Fruit fly (Drosophila melanogaster) Kc167 (cell line): Measurements from ENCODE around the gene CG9928.

Source experiments
- Myc ChIP-seq: fragments of >200 bp; optimal IDR thresholded peaks from 2 replicates; lab custom pipeline; 2017; ENCODE audit warnings: missing external identifiers
- Sin3A ChIP-seq: fragments of >200 bp; optimal IDR thresholded peaks from 2 replicates; lab custom pipeline; 2018; ENCODE audit warnings: missing external identifiers
- h ChIP-seq: fragments of >200 bp; optimal IDR thresholded peaks from 3 replicates; lab custom pipeline; 2018; ENCODE audit warnings: missing external identifiers
- insv ChIP-seq: fragments of >200 bp; optimal IDR thresholded peaks from 3 replicates; lab custom pipeline; 2018; ENCODE audit warnings: missing external identifiers
- psq ChIP-seq: fragments of >200 bp; optimal IDR thresholded peaks from 2 replicates; lab custom pipeline; 2017; ENCODE audit warnings: missing external identifiers
- ttk ChIP-seq: sonication (Bioruptor generic); optimal IDR thresholded peaks from 2 replicates; lab custom pipeline; 2017; ENCODE audit warnings: missing external identifiers

The CG9928 gene

DNA sequence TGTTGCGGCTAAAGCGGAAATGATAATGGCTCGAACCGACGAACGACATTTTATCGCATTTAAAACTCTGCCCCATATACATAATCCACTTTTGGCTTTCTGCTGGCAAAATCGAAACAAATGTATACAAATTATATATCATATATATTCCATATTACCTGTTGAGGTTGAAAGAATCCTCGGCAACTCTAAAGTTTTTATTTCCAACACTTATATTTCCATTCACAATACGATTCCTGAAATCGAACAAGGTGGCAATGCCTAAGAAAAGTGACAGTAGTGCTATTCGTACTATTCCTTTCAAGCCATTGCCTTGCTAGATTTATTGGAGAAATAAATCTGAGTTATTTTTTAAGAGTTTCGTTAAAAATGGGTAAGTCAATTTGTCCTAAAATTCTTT lies 15.8 kb upstream of the CG9928 start, which contains the start of gene Pk34A:
Pk34A (plus strand) TSS at position 301 of the 400 bp plus-strand sequence.
- TF ChIP-seq psq (lab: Kevin White, UChicago) = no peak
- TF ChIP-seq h (lab: Kevin White, UChicago) = no peak
- no peak for TF ChIP-seq insv
- no peak for TF ChIP-seq Sin3A (lab: Kevin White, UChicago)
- no peak for TF ChIP-seq Myc
- TF ChIP-seq ttk (lab: Kevin White, UChicago) = no peak

DNA sequence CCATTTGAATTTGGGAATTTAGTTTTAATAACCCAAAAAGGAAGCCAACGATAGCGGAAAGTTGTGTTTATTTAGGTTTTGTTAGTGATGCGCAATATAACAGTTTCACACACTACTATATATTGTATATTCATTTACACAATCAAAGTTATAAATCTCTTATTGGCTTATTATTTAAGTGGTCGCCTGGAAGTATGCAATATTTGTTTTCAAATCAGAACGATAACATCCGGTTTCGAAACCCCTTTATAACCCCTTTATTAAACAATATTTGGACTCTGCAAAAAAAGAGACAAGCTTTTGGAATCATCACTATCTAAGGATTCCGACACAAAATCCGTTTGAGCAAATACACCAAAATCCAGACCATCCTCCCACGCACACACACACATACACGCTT lies 15.2 kb upstream of the CG9928 start:
- no peak for TF ChIP-seq psq (lab: Kevin White, UChicago)
- no peak for TF ChIP-seq h (lab: Kevin White, UChicago)
- no peak for TF ChIP-seq Myc
- TF ChIP-seq Sin3A (lab: Kevin White, UChicago) = no peak
- TF ChIP-seq ttk (lab: Kevin White, UChicago) = no peak
- no peak for TF ChIP-seq insv

DNA sequence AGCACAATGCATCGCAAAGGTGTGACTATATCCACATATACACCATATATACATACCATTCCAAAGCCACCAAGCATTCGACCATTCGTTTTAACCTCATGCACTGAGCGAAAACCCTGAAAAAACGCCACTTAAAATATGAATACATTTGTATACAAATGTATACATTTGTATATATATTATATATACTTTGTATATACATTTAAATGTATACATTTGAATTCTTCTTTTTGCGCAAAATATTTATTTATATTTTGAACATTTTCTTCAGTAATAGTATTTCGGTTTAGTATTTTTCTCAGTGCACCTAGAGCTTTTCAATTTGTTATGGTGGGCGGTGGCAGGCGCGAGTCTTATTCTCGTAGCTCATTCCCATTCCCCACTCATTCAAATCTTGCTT lies 13.6 kb upstream of the CG9928 start:
- TF ChIP-seq h (lab: Kevin White, UChicago) (no peak), psq (lab: Kevin White, UChicago) (no peak), insv (no peak), ttk (lab: Kevin White, UChicago) (no peak), Sin3A (lab: Kevin White, UChicago) (no peak), Myc (no peak)

DNA sequence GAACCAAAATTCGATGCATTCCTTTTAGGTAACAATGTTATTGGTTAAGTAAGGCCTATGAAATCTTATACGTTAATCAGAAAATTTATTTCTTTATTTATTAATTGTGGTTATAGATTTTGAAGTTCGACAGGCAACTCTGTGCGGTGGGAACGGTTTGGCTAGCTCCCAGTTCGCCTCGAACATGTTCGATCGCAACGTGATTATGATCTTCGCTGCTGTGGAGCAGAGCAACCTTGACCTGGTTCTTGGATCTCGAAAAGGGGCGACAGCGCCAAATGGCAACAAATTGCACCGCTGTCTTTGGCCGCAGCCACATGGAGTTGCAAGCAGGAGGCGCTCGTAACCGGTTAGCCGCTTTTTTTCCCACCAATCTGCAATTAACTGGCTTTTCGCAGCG lies 11.6 kb upstream of the CG9928 start:
- TF ChIP-seq psq (lab: Kevin White, UChicago) (no peak), h (lab: Kevin White, UChicago) (no peak), ttk (lab: Kevin White, UChicago) (no peak), Myc (no peak), insv (no peak), Sin3A (lab: Kevin White, UChicago) (no peak)

DNA sequence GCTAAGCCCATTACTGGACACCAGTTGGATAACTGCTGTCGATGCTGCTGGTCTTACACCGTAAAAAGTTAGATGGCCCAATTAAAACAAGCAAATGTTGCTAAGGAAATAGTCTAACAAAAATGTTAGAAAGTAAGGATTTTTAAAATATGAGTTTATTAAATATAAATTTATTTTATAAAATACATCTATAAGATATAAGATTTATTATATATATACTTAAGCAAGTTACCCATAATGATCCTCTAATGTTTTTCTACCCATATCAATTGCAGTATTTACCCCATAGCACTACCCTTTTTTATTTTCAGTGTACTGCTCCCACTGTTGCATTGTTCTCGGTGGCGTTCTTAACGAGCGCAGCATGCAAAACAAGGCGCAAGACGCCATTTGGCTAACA lies 3.6 kb upstream of the CG9928 start:
- no peak for TF ChIP-seq Myc
- TF ChIP-seq psq (lab: Kevin White, UChicago) = no peak

DNA sequence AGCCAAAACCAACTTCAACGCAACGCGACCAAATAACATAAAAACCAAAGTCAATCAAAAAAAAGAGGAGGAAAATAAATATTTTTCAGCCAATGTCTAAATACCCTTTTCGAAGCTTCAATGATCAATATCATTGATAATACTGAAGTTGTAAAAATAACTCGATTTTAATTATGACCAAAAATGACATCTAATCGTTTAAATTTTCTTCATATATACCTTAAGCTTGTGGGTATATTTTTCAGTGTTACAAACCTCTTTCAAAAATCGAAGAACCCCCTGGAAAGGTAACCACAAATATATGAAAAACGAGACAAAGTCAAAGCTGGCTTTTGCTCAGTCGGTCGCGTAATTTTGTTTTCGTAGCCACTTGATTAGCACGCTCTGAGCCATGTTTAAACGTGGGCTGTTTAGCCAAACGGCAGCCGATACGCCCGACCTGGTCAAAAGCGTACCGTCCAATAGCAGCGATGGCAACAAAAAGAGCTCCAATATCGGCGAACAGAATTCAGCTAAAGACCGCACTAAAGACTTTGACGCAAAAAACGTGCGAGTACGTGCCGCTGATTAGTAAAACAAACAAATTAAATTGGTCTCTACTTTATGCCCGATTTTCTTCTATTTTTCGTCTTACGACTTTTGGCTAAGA lies 2.5 kb upstream of the CG9928 start:
- TF ChIP-seq psq (lab: Kevin White, UChicago) (no peak), ttk (lab: Kevin White, UChicago) (no peak), insv (no peak), Sin3A (lab: Kevin White, UChicago) (no peak), Myc (no peak), h (lab: Kevin White, UChicago) (no peak)

DNA sequence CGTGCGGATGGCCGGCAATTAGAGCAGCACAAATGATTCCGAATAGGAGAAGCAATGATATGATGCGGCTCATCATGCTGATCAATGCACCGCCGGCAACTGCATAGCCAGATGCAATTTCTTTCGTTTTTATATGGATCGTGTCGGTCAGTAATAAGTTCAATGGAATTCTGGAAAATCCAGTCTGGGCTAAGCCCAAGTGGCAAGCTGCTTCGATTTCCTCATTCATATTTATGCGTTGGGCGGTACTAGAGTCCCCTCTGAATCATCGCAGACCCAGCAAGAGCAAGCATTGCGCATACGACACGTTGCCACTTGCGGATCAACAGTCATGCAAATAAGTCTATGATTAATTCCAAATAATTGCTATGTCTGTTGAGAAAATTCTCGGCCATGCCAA lies 819 bp upstream of the CG9928 start, which contains the start of gene CG16978:
CG16978 (minus strand) TSS at position 101 of the 400 bp plus-strand sequence.
- TF ChIP-seq h (lab: Kevin White, UChicago) = no peak
- TF ChIP-seq psq (lab: Kevin White, UChicago) = no peak
- TF ChIP-seq Sin3A (lab: Kevin White, UChicago) = no peak
- TF ChIP-seq insv = no peak
- TF ChIP-seq Myc = no peak
- no peak for TF ChIP-seq ttk (lab: Kevin White, UChicago)

DNA sequence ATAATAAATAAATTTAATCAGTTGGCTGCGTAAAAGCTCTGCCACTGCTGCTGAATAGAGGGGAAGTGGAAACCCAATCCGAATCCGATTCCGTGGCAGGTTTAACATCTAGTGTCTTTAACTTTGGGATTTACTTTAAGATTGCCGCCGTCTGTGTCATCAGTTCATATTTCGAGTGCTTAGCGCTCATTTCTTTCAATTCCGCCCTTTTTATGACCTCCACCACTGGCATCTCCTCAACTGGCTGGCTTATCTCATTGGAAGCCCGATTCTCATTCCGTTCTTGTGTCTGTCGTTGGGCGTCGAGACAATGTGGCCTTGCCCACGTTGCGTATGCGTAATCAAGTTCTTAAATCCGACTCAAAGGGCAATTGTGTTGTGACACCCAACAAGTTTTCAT lies 1.8 kb downstream of the CG9928 start:
- TF ChIP-seq insv (no peak), psq (lab: Kevin White, UChicago) (no peak), Sin3A (lab: Kevin White, UChicago) (no peak), ttk (lab: Kevin White, UChicago) (no peak), Myc (no peak), h (lab: Kevin White, UChicago) (no peak)

DNA sequence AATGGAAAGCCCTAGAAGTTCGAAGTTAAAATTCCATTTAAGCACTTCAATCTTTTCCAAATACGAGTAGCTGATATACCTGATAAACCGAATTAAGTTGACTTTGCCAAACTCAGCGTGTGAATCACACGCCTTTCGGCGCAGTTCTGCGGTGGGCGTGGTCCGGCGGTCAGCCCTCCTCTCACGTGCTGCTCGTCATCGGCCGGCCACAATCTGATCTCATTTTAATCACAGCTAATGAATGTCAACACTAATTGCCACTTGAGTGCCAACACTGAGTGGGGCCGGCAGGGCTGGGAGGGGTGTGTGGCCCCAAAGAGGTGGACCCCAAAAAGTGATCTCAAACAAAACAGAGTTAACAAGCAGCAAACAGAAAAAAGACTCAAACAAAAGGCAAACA lies 6.8 kb downstream of the CG9928 start:
- TF ChIP-seq Myc = no peak
- TF ChIP-seq Sin3A (lab: Kevin White, UChicago) = no peak
- no peak for TF ChIP-seq psq (lab: Kevin White, UChicago)
- no peak for TF ChIP-seq h (lab: Kevin White, UChicago)
- TF ChIP-seq insv = no peak
- no peak for TF ChIP-seq ttk (lab: Kevin White, UChicago)

DNA sequence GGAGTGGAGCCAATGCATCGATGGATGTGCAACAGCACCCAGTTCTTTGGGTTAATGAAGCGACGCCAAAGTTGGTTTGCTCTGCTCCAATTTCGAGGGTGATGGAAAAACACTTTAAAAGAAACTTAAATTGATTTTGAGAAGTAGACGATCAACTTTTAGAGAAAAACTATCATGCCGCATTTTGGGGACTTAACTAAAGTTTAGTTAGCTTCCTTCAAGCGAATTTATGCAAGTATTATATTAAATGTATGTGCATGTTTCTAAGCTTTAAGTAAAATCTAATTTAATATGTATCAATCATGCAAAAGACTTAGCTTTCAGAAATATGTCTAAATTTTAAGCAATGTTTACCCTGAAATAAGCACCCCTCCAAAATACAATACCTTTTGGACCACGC lies 12.4 kb downstream of the CG9928 start, which contains the start of gene CG5122:
CG5122 (plus strand) TSS at position 301 of the 400 bp plus-strand sequence.
- no peak for TF ChIP-seq ttk (lab: Kevin White, UChicago)
- TF ChIP-seq Myc = no peak

DNA sequence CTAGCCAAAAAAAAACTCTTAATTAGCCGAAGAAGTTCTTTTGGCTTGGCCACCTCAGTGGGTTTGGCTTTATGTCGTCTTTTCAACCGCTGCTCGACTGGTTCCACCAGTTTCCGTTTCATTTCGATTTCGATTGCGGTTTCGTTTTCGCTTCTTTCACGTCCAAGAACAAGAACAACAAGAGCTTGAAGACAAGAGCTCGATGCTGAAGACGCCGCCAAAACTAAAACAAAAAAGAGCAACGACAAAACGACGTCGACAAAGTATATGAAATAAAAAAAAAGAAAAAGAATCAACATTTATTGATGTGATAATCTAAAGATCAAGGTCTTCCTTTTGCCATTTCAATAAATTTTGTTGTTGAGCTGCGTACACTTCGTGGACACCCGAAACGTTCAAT lies 20.2 kb downstream of the CG9928 start:
- TF ChIP-seq insv (no peak), h (lab: Kevin White, UChicago) (no peak), psq (lab: Kevin White, UChicago) (no peak), Sin3A (lab: Kevin White, UChicago) (no peak), ttk (lab: Kevin White, UChicago) (no peak), Myc (no peak)

DNA sequence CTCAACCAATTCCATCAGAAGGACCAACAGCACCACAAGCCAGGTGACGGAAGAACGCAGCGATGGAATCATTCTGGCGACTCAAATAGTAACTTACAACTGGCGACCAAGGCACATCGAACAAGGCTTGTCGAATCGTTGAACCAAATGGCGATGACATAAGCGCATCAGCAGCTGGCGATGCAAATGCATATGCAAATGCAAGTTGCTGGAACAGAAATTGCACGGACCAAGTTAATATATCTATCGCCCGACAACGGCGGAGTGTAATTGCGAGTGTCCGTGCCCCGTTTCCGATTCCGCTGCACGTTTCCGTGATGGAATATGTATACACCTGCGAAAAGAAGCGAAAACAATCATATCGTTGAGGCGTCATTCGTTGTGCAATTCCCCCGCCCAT lies 23.7 kb downstream of the CG9928 start, which contains the start of the genes CG44198 and CG43050:
CG44198 (minus strand) TSS at position 101 of the 400 bp plus-strand sequence.
CG43050 (plus strand) TSS at position 261 of the 400 bp plus-strand sequence.
- TF ChIP-seq h (lab: Kevin White, UChicago) (no peak), Sin3A (lab: Kevin White, UChicago) (no peak), psq (lab: Kevin White, UChicago) (no peak), ttk (lab: Kevin White, UChicago) (no peak), insv (no peak), Myc (no peak)

DNA sequence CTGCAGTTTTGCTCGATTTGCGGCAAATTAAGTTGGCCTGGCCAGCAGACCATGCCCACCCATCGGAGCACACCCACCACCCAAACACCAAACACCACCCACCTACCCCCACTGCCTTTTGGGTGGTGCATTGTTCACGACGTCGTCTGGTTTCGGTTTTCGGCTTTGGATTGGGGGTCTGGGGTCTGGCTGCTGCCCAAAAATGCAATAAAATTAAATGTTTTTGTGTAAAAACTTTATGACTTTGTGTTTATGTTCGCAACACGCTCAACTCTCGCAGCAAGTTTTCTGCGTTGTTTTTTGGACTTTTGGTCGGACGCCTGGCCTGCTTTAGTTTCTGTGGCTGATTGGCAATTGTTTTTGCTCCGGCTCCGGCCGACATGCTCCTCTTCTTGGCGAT lies 26.0 kb downstream of the CG9928 start:
- TF ChIP-seq ttk (lab: Kevin White, UChicago) (no peak), Myc (no peak), Sin3A (lab: Kevin White, UChicago) (no peak), psq (lab: Kevin White, UChicago) (no peak), insv (no peak), h (lab: Kevin White, UChicago) (no peak)
